Fruit fly (Drosophila melanogaster): ENCODE results near the gene BG642312.

BG642312 gene

dm6 chr3L:6261230-6261629, 28.0 kb upstream of the BG642312 start:
- TF ChIP-seq Myc (optimal IDR thresholded peaks at IDR 0.05) (no peak), h (optimal IDR thresholded peaks at IDR 0.05) (no peak), insv (optimal IDR thresholded peaks at IDR 0.05) (no peak), Sin3A (optimal IDR thresholded peaks at IDR 0.05) (no peak), psq (optimal IDR thresholded peaks at IDR 0.05) (no peak), ttk (optimal IDR thresholded peaks at IDR 0.05) (no peak)

dm6 chr3L:6258660-6259059, 25.5 kb upstream of the BG642312 start, which contains the start of gene CG10163:
TSS of gene CG10163 (minus strand) at chr3L:6258760.
- TF ChIP-seq h (optimal IDR thresholded peaks at IDR 0.05) (no peak), insv (optimal IDR thresholded peaks at IDR 0.05) (no peak), Myc (optimal IDR thresholded peaks at IDR 0.05) (no peak), ttk (optimal IDR thresholded peaks at IDR 0.05) (no peak), psq (optimal IDR thresholded peaks at IDR 0.05) (no peak), Sin3A (optimal IDR thresholded peaks at IDR 0.05) (no peak)

- TF ChIP-seq ttk (optimal IDR thresholded peaks at IDR 0.05) (no peak), h (optimal IDR thresholded peaks at IDR 0.05) (no peak), insv (optimal IDR thresholded peaks at IDR 0.05) (no peak), Myc (optimal IDR thresholded peaks at IDR 0.05) (no peak), psq (optimal IDR thresholded peaks at IDR 0.05) (no peak), Sin3A (optimal IDR thresholded peaks at IDR 0.05) (no peak)
Observed at dm6 chr3L:6256408-6257188, 23.4 kb upstream of the BG642312 start, which contains the start of gene Best2. TSS of gene Best2 (minus strand) at chr3L:6256665.

- no peak for TF ChIP-seq h (optimal IDR thresholded peaks at IDR 0.05)
Observed at dm6 chr3L:6254427-6255105, 21.4 kb upstream of the BG642312 start.

dm6 chr3L:6253730-6254129, 20.5 kb upstream of the BG642312 start:
- TF ChIP-seq Myc (optimal IDR thresholded peaks at IDR 0.05) (no peak), h (optimal IDR thresholded peaks at IDR 0.05) (no peak), psq (optimal IDR thresholded peaks at IDR 0.05) (no peak), ttk (optimal IDR thresholded peaks at IDR 0.05) (no peak), Sin3A (optimal IDR thresholded peaks at IDR 0.05) (no peak), insv (optimal IDR thresholded peaks at IDR 0.05) (no peak)

dm6 chr3L:6249178-6250078, 16.2 kb upstream of the BG642312 start:
- TF ChIP-seq Sin3A (optimal IDR thresholded peaks at IDR 0.05) (no peak), h (optimal IDR thresholded peaks at IDR 0.05) (no peak), ttk (optimal IDR thresholded peaks at IDR 0.05) (no peak), insv (optimal IDR thresholded peaks at IDR 0.05) (no peak), psq (optimal IDR thresholded peaks at IDR 0.05) (no peak), Myc (optimal IDR thresholded peaks at IDR 0.05) (no peak)

- TF ChIP-seq Sin3A (optimal IDR thresholded peaks at IDR 0.05) (no peak), ttk (optimal IDR thresholded peaks at IDR 0.05) (no peak), Myc (optimal IDR thresholded peaks at IDR 0.05) (no peak), h (optimal IDR thresholded peaks at IDR 0.05) (no peak), psq (optimal IDR thresholded peaks at IDR 0.05) (no peak), insv (optimal IDR thresholded peaks at IDR 0.05) (no peak)
Observed at dm6 chr3L:6245646-6246045, 12.5 kb upstream of the BG642312 start, which contains the start of gene Mdr65. TSS of gene Mdr65 (minus strand) at chr3L:6245746.

- TF ChIP-seq Sin3A (optimal IDR thresholded peaks at IDR 0.05) (no peak), psq (optimal IDR thresholded peaks at IDR 0.05) (no peak), ttk (optimal IDR thresholded peaks at IDR 0.05) (no peak), h (optimal IDR thresholded peaks at IDR 0.05) (no peak), Myc (optimal IDR thresholded peaks at IDR 0.05) (no peak), insv (optimal IDR thresholded peaks at IDR 0.05) (no peak)
Observed at dm6 chr3L:6239968-6240367, 6.8 kb upstream of the BG642312 start, which contains the start of gene CG10226. TSS of gene CG10226 (minus strand) at chr3L:6240068.

- TF ChIP-seq ttk (optimal IDR thresholded peaks at IDR 0.05) = no peak
- TF ChIP-seq psq (optimal IDR thresholded peaks at IDR 0.05) = no peak
- no peak for TF ChIP-seq h (optimal IDR thresholded peaks at IDR 0.05)
- TF ChIP-seq Sin3A (optimal IDR thresholded peaks at IDR 0.05) = no peak
- TF ChIP-seq insv (optimal IDR thresholded peaks at IDR 0.05) = no peak
- TF ChIP-seq Myc (optimal IDR thresholded peaks at IDR 0.05) = no peak
Observed at dm6 chr3L:6234035-6234434, 854 bp upstream of the BG642312 start, which contains the start of gene CG42714. TSS of gene CG42714 (minus strand) at chr3L:6234056.

dm6 chr3L:6232261-6232660, 920 bp downstream of the BG642312 start, which contains the start of gene CG13299:
TSS of gene CG13299 (minus strand) at chr3L:6232361.
- TF ChIP-seq psq (optimal IDR thresholded peaks at IDR 0.05) (no peak), ttk (optimal IDR thresholded peaks at IDR 0.05) (no peak), Myc (optimal IDR thresholded peaks at IDR 0.05) (no peak), h (optimal IDR thresholded peaks at IDR 0.05) (no peak), Sin3A (optimal IDR thresholded peaks at IDR 0.05) (no peak), insv (optimal IDR thresholded peaks at IDR 0.05) (no peak)

- TF ChIP-seq insv (optimal IDR thresholded peaks at IDR 0.05) (no peak), Sin3A (optimal IDR thresholded peaks at IDR 0.05) (no peak), h (optimal IDR thresholded peaks at IDR 0.05) (no peak), psq (optimal IDR thresholded peaks at IDR 0.05) (no peak), Myc (optimal IDR thresholded peaks at IDR 0.05) (no peak), ttk (optimal IDR thresholded peaks at IDR 0.05) (no peak)
Observed at dm6 chr3L:6220187-6220586, 13.0 kb downstream of the BG642312 start, which contains the start of gene CG33946. TSS of gene CG33946 (plus strand) at chr3L:6220578.

Measured in Kc167 (cell line).